Worm (Caenorhabditis elegans) whole organism, L4 larva: Measurements from ENCODE around the gene C05E11.6.
A peak's percentile ranks its signal among the peaks of the same experiment; 100 is the strongest.

ENCODE experiments used
- F26F4.8 ChIP-seq: fragments of 200-800 bp; sonication (Bioruptor generic); conservative IDR thresholded peaks from 2 replicates; pipeline ENCODE4 v1.3.6; 2022; ENCODE audit warnings: missing genetic modification characterization, missing compliant biosample characterization
- F44E2.7 ChIP-seq: fragments of 200-800 bp; sonication (Bioruptor generic); IDR thresholded peaks from 2 replicates; pipeline ENCODE4 v2.1.2; 2022; ENCODE audit warnings: missing genetic modification characterization, missing compliant biosample characterization
- F49E8.2 ChIP-seq: sonication (generic microtip); optimal IDR thresholded peaks from 2 replicates; lab custom pipeline; 2016; ENCODE audit warnings: missing compliant biosample characterization, mild to moderate bottlenecking, missing genetic modification characterization, borderline replicate concordance
- T20F7.1 ChIP-seq: fragments of 200-800 bp; sonication (Bioruptor generic); optimal IDR thresholded peaks from 2 replicates; lab custom pipeline; 2018; ENCODE audit warnings: mild to moderate bottlenecking, missing genetic modification characterization, missing compliant biosample characterization
- Y105C5A.15 ChIP-seq: fragments of 200-800 bp; sonication (Bioruptor generic); IDR thresholded peaks from 2 replicates; pipeline ENCODE4 v1.3.6; 2022; ENCODE audit warnings: missing genetic modification characterization, missing compliant biosample characterization
- ZK546.5 ChIP-seq, 2 experiments: sonication (generic microtip); optimal IDR thresholded peaks; 2 replicates each; lab custom pipeline; 2017; ENCODE audit warnings: missing biosample characterization in 2 of 2, missing genetic modification characterization in 2 of 2
- aha-1 ChIP-seq: fragments of 150-350 bp; peaks from one replicate; lab custom pipeline; 2014; ENCODE audit warnings: missing biosample characterization, missing genetic modification characterization
- arid-1 ChIP-seq: fragments of 200-800 bp; sonication (Bioruptor generic); conservative IDR thresholded peaks from 2 replicates; pipeline ENCODE4 v1.3.6; 2022; ENCODE audit warnings: missing genetic modification reagents, missing genetic modification characterization, missing compliant biosample characterization
- attf-4 ChIP-seq: sonication (generic microtip); optimal IDR thresholded peaks from 3 replicates; lab custom pipeline; 2017; ENCODE audit warnings: missing biosample characterization, missing genetic modification characterization
- ceh-20 ChIP-seq: fragments of 200-800 bp; sonication (Bioruptor generic); IDR thresholded peaks from 2 replicates; pipeline ENCODE4 v1.3.6; 2022; ENCODE audit warnings: missing genetic modification reagents, missing genetic modification characterization, missing compliant biosample characterization
- ceh-28 ChIP-seq: fragments of 150-350 bp; optimal IDR thresholded peaks from 2 replicates; lab custom pipeline; 2014; ENCODE audit warnings: missing biosample characterization, missing genetic modification reagents, missing genetic modification characterization
- ceh-44 ChIP-seq: fragments of 200-800 bp; sonication (Bioruptor generic); IDR thresholded peaks from 2 replicates; pipeline ENCODE4 v1.3.6; 2022; ENCODE audit warnings: missing genetic modification reagents, missing genetic modification characterization, missing compliant biosample characterization
- daf-16 ChIP-seq, 3 experiments: sonication (generic microtip); optimal IDR thresholded peaks; 2 replicates each; lab custom pipeline; 2016 to 2017; ENCODE audit warnings: missing genetic modification characterization in 3 of 3, missing genetic modification reagents in 3 of 3, mild to moderate bottlenecking in 2 of 3, missing compliant biosample characterization in 2 of 3, missing biosample characterization in 1 of 3, moderate library complexity in 1 of 3
- daf-19 ChIP-seq: fragments of 200-800 bp; sonication (Bioruptor generic); conservative IDR thresholded peaks from 2 replicates; pipeline ENCODE4 v1.3.6; 2022; ENCODE audit warnings: missing genetic modification characterization, missing compliant biosample characterization
- daf-8 ChIP-seq: fragments of 200-800 bp; sonication (Bioruptor generic); IDR thresholded peaks from 2 replicates; pipeline ENCODE4 v1.3.6; 2022; ENCODE audit warnings: missing genetic modification characterization, missing compliant biosample characterization
- dmd-8 ChIP-seq: fragments of 200-800 bp; sonication (Bioruptor generic); IDR thresholded peaks from 2 replicates; pipeline ENCODE4 v1.3.6; 2022; ENCODE audit warnings: missing genetic modification characterization, missing compliant biosample characterization
- dmd-9 ChIP-seq: fragments of 200-800 bp; sonication (Bioruptor generic); IDR thresholded peaks from 2 replicates; pipeline ENCODE4 v1.3.6; 2022; ENCODE audit warnings: missing genetic modification reagents, missing genetic modification characterization, missing compliant biosample characterization
- duxl-1 ChIP-seq: sonication (generic microtip); optimal IDR thresholded peaks from 2 replicates; lab custom pipeline; 2016; ENCODE audit warnings: mild to moderate bottlenecking, missing genetic modification characterization, moderate library complexity, missing compliant biosample characterization; ENCODE audit not compliant: poor library complexity
- egl-43 ChIP-seq: fragments of 200-800 bp; sonication (Bioruptor generic); IDR thresholded peaks from 2 replicates; pipeline ENCODE4 v1.3.6; 2022; ENCODE audit warnings: missing genetic modification reagents, missing genetic modification characterization, missing compliant biosample characterization
- fos-1 ChIP-seq: fragments of 150-350 bp; optimal IDR thresholded peaks from 2 replicates; lab custom pipeline; 2014; ENCODE audit warnings: missing biosample characterization, missing genetic modification characterization
- hlh-30 ChIP-seq: sonication (generic microtip); optimal IDR thresholded peaks from 2 replicates; lab custom pipeline; 2017; ENCODE audit warnings: antibody characterized with exemption, mild to moderate bottlenecking, missing genetic modification characterization, missing compliant biosample characterization; ENCODE audit not compliant: insufficient read depth
- hmg-1.1 ChIP-seq: fragments of 200-800 bp; sonication (Bioruptor generic); IDR thresholded peaks from 2 replicates; pipeline ENCODE4 v1.3.6; 2022; ENCODE audit warnings: missing genetic modification reagents, missing genetic modification characterization, missing compliant biosample characterization
- jun-1 ChIP-seq: fragments of 150-350 bp; optimal IDR thresholded peaks from 2 replicates; lab custom pipeline; 2014; ENCODE audit warnings: missing biosample characterization, missing genetic modification reagents, missing genetic modification characterization
- lim-7 ChIP-seq: fragments of 200-800 bp; sonication (Bioruptor generic); IDR thresholded peaks from 2 replicates; pipeline ENCODE4 v1.3.6; 2022; ENCODE audit warnings: missing genetic modification characterization, missing compliant biosample characterization
- lin-1 ChIP-seq: fragments of 200-800 bp; sonication (Bioruptor generic); IDR thresholded peaks from 2 replicates; pipeline ENCODE4 v1.3.6; 2022; ENCODE audit warnings: missing genetic modification reagents, missing genetic modification characterization, missing compliant biosample characterization
- lin-13 ChIP-seq: fragments of 150-350 bp; optimal IDR thresholded peaks from 2 replicates; lab custom pipeline; 2014; ENCODE audit warnings: missing biosample characterization, missing genetic modification reagents, missing genetic modification characterization
- lin-39 ChIP-seq: fragments of 150-350 bp; optimal IDR thresholded peaks from 2 replicates; lab custom pipeline; 2014; ENCODE audit warnings: missing biosample characterization, missing genetic modification reagents, missing genetic modification characterization
- lsy-2 ChIP-seq, 2 experiments: fragments of 150-350 bp in 1 of 2; sonication (generic microtip) in 1 of 2; optimal IDR thresholded peaks; 2 replicates each; lab custom pipeline; 2014 to 2017; ENCODE audit warnings: missing biosample characterization in 2 of 2, missing genetic modification characterization in 2 of 2
- madf-9 ChIP-seq: fragments of 200-800 bp; sonication (Bioruptor generic); conservative IDR thresholded peaks from 2 replicates; pipeline ENCODE4 v1.3.6; 2022; ENCODE audit warnings: missing genetic modification reagents, missing genetic modification characterization, missing compliant biosample characterization
- mdl-1 ChIP-seq, 2 experiments: fragments of 150-350 bp in 1 of 2; sonication (generic microtip) in 1 of 2; optimal IDR thresholded peaks; 2 replicates each; lab custom pipeline; 2014 to 2017; ENCODE audit warnings: missing biosample characterization in 2 of 2, missing genetic modification characterization in 2 of 2
- mep-1 ChIP-seq: fragments of 150-350 bp; sonication (generic microtip); optimal IDR thresholded peaks from 3 replicates; lab custom pipeline; 2014; ENCODE audit warnings: missing biosample characterization, missing genetic modification characterization
- mxl-2 ChIP-seq: fragments of 200-800 bp; sonication (Bioruptor generic); conservative IDR thresholded peaks from 2 replicates; pipeline ENCODE4 v1.3.6; 2022; ENCODE audit warnings: missing genetic modification reagents, missing genetic modification characterization, missing compliant biosample characterization
- mxl-3 ChIP-seq: fragments of 200-800 bp; sonication (Bioruptor generic); optimal IDR thresholded peaks from 2 replicates; lab custom pipeline; 2018; ENCODE audit warnings: mild to moderate bottlenecking, missing genetic modification characterization, missing compliant biosample characterization
- nhr-10 ChIP-seq: fragments of 150-350 bp; optimal IDR thresholded peaks from 2 replicates; lab custom pipeline; 2014; ENCODE audit warnings: missing biosample characterization, missing genetic modification characterization
- nhr-102 ChIP-seq: sonication (generic microtip); optimal IDR thresholded peaks from 2 replicates; lab custom pipeline; 2016; ENCODE audit warnings: mild to moderate bottlenecking, missing genetic modification characterization, moderate library complexity, missing compliant biosample characterization
- nhr-237 ChIP-seq: sonication (generic microtip); optimal IDR thresholded peaks from 2 replicates; lab custom pipeline; 2017; ENCODE audit warnings: missing biosample characterization, missing genetic modification characterization
- nhr-77 ChIP-seq: fragments of 150-350 bp; optimal IDR thresholded peaks from 2 replicates; lab custom pipeline; 2014; ENCODE audit warnings: missing biosample characterization, missing genetic modification characterization
- pha-4 ChIP-seq, 2 experiments: fragments of 150-350 bp in 1 of 2; fragments of 200-800 bp in 1 of 2; sonication (Bioruptor generic) in 1 of 2; IDR thresholded peaks in 1 of 2; optimal IDR thresholded peaks in 1 of 2; 2 replicates each; pipeline versions ENCODE4 v1.3.6 to Lab custom; 2014 to 2022; ENCODE audit warnings: missing genetic modification characterization in 2 of 2, missing genetic modification reagents in 2 of 2, missing biosample characterization in 1 of 2, missing compliant biosample characterization in 1 of 2
- php-3 ChIP-seq: fragments of 200-800 bp; sonication (Bioruptor generic); IDR thresholded peaks from 2 replicates; pipeline ENCODE4 v1.3.6; 2022; ENCODE audit warnings: missing genetic modification reagents, missing genetic modification characterization, missing compliant biosample characterization
- pqm-1 ChIP-seq: sonication (generic microtip); optimal IDR thresholded peaks from 2 replicates; lab custom pipeline; 2017; ENCODE audit warnings: missing biosample characterization, missing genetic modification characterization
- rbr-2 ChIP-seq: sonication (generic microtip); optimal IDR thresholded peaks from 2 replicates; lab custom pipeline; 2016; ENCODE audit warnings: missing genotype, missing genetic modification characterization, missing compliant biosample characterization
- sdz-12 ChIP-seq: fragments of 200-800 bp; sonication (Bioruptor generic); optimal IDR thresholded peaks from 2 replicates; lab custom pipeline; 2018; ENCODE audit warnings: mild to moderate bottlenecking, missing genetic modification characterization, missing compliant biosample characterization
- set-16 ChIP-seq: fragments of 200-800 bp; sonication (Bioruptor generic); IDR thresholded peaks from 2 replicates; pipeline ENCODE4 v1.3.6; 2022; ENCODE audit warnings: missing genetic modification reagents, missing genetic modification characterization, missing compliant biosample characterization
- spr-3 ChIP-seq: fragments of 200-800 bp; sonication (Bioruptor generic); optimal IDR thresholded peaks from 2 replicates; lab custom pipeline; 2018; ENCODE audit warnings: mild to moderate bottlenecking, missing genetic modification characterization, missing compliant biosample characterization
- tra-1 ChIP-seq: fragments of 200-800 bp; sonication (Bioruptor generic); IDR thresholded peaks from 2 replicates; pipeline ENCODE4 v1.3.6; 2022; ENCODE audit warnings: missing genetic modification reagents, missing genetic modification characterization, missing compliant biosample characterization
- vab-7 ChIP-seq: fragments of 200-800 bp; sonication (Bioruptor generic); IDR thresholded peaks from 2 replicates; pipeline ENCODE4 v1.3.6; 2022; ENCODE audit warnings: missing genetic modification reagents, missing genetic modification characterization, missing compliant biosample characterization
- zip-11 ChIP-seq: fragments of 200-800 bp; sonication (Bioruptor generic); IDR thresholded peaks from 2 replicates; pipeline ENCODE4 v1.3.6; 2022; ENCODE audit warnings: missing genetic modification characterization, missing compliant biosample characterization
- ztf-7 ChIP-seq: fragments of 150-350 bp; optimal IDR thresholded peaks from 2 replicates; lab custom pipeline; 2014; ENCODE audit warnings: missing biosample characterization, missing genetic modification characterization

The C05E11.6 gene

ce11 chrX:4528905-4529304 lies 33.1 kb upstream of the C05E11.6 start (continued):
- TF ChIP-seq lin-39 (tag; lab: Kevin White, UChicago): no peak
- TF ChIP-seq dmd-9 (GFP tag; lab: Robert Waterston, UW): no peak
- peak; percentile 48 for TF ChIP-seq mep-1 (tag; lab: Kevin White, UChicago)
- no peak for TF ChIP-seq madf-9 (GFP tag; lab: Robert Waterston, UW)
- no peak for TF ChIP-seq lin-1
- TF ChIP-seq ztf-7 (tag; lab: Kevin White, UChicago): no peak
- no peak for TF ChIP-seq T20F7.1
- TF ChIP-seq jun-1: no peak
- TF ChIP-seq zip-11 (GFP tag; lab: Robert Waterston, UW): no peak
- no peak for TF ChIP-seq rbr-2 (tag; lab: Kevin White, UChicago)
- TF ChIP-seq pha-4 (GFP tag; IDR thresholded peaks at IDR 0.05; lab: Robert Waterston, UW): no peak
- no peak for TF ChIP-seq pha-4 (tag; optimal IDR thresholded peaks at IDR 0.05; lab: Kevin White, UChicago)
- no peak for TF ChIP-seq ceh-28 (tag; lab: Kevin White, UChicago)
- peak; percentile 91 for TF ChIP-seq mxl-3 (GFP tag; lab: Kevin White, UChicago)
- TF ChIP-seq lim-7: no peak
- TF ChIP-seq mdl-1 (tag; optimal IDR thresholded peaks at IDR 0.05; lab: Kevin White, UChicago): peak; percentile 23 to 84
- TF ChIP-seq php-3: no peak
- TF ChIP-seq daf-19 (GFP tag; lab: Robert Waterston, UW): no peak
- no peak for TF ChIP-seq ceh-44 (GFP tag; lab: Robert Waterston, UW)
- TF ChIP-seq lin-13 (GFP tag; lab: Kevin White, UChicago): no peak
- TF ChIP-seq spr-3 (GFP tag; lab: Kevin White, UChicago): no peak
- no peak for TF ChIP-seq F26F4.8 (GFP tag; lab: Robert Waterston, UW)
- no peak for TF ChIP-seq daf-16 (GFP tag; optimal IDR thresholded peaks at IDR 0.05; lab: Kevin White, UChicago)
- peak; percentile 67 for TF ChIP-seq daf-16 (tag; optimal IDR thresholded peaks at IDR 0.05; lab: Kevin White, UChicago)
- TF ChIP-seq dmd-8: no peak
- TF ChIP-seq F49E8.2 (tag; lab: Kevin White, UChicago): no peak
- TF ChIP-seq arid-1: no peak
- TF ChIP-seq nhr-102 (tag; lab: Kevin White, UChicago): no peak
- TF ChIP-seq vab-7 (GFP tag; lab: Robert Waterston, UW): no peak
- peak; percentile 52 for TF ChIP-seq pqm-1 (tag; lab: Kevin White, UChicago)
- TF ChIP-seq sdz-12 (GFP tag; lab: Kevin White, UChicago): no peak
- no peak for TF ChIP-seq fos-1

ce11 chrX:4530426-4531044 lies 31.4 kb upstream of the C05E11.6 start:
- TF ChIP-seq lsy-2 (tag; optimal IDR thresholded peaks at IDR 0.05; lab: Kevin White, UChicago) (peak in 1 of 2 experiments; percentile 20), ZK546.5 (tag; optimal IDR thresholded peaks at IDR 0.05; lab: Kevin White, UChicago) (no peak), nhr-77 (tag; lab: Kevin White, UChicago) (peak; percentile 51), hmg-1.1 (no peak), Y105C5A.15 (GFP tag; lab: Robert Waterston, UW) (no peak), nhr-237 (no peak), ceh-20 (0 out of 2 replicates have a peak, but pooled peaks have one; percentile 9), set-16 (no peak), F44E2.7 (no peak), attf-4 (tag; lab: Kevin White, UChicago) (no peak), lin-39 (tag; lab: Kevin White, UChicago) (no peak), tra-1 (GFP tag; lab: Robert Waterston, UW) (0 out of 2 replicates have a peak, but pooled peaks have one; percentile 5), hlh-30 (tag; lab: Kevin White, UChicago) (peak; percentile 50), nhr-10 (tag; lab: Kevin White, UChicago) (no peak), pqm-1 (tag; lab: Kevin White, UChicago) (peak; percentile 78), aha-1 (tag; lab: Kevin White, UChicago) (peak; percentile 75), dmd-9 (GFP tag; lab: Robert Waterston, UW) (no peak), daf-8 (GFP tag; lab: Robert Waterston, UW) (no peak), duxl-1 (tag; lab: Kevin White, UChicago) (no peak), mxl-2 (GFP tag; lab: Robert Waterston, UW) (peak; percentile 71; the same call in 1 of the 2 replicates), ztf-7 (tag; lab: Kevin White, UChicago) (no peak), php-3 (0 out of 2 replicates have a peak, but pooled peaks have one; percentile 42), daf-16 (GFP tag; optimal IDR thresholded peaks at IDR 0.05; lab: Kevin White, UChicago) (no peak), daf-16 (tag; optimal IDR thresholded peaks at IDR 0.05; lab: Kevin White, UChicago) (peak; percentile 43), egl-43 (GFP tag; lab: Robert Waterston, UW) (no peak), jun-1 (no peak)
